Fruit fly (Drosophila melanogaster): ENCODE results near the gene Nfs1.
A peak's percentile ranks its signal among the peaks of the same experiment; 100 is the strongest.

Gene Nfs1

DNA sequence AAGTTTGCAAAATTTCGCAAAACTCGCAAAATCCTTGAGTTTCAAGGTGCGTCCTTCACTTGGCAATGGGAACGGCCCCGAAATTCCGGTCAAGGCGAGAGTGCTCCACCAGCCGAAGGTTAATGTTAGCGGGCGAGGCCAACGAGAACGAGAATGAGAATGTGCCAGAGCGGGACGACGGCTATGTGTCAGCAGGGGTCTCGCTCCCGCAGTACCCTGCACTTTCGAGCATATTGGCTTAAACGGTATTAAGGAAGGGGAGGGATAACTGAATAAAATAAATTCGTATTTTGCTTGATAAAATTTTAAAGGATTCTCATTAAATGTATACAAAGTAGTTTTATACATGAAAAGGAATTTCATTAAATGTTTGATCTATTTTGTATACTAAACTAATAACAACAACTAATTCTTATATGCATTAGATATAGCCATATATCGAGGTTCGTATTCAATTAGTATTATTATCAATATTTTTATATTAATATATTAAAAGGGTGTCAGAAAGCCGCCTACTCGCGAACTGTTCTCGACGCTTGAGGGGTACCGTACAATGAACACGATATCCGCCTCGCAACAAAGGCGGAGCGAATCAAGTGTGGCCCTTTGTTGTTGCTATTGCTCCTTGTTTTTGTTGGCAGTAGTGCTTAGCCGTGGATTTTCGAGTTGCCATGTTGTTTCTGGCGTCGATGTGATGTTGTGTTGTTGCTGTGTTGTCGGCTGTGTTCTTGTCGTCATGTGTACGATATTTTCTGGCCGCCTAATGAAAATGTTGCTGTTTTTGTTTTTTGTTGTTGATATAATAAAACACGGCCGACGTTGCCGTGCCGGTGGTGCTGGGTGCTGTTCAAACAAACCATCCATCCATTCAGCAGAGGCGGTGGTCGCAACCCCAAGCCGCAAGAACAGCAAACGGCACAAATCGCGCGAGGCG, 7.2 kb downstream of the Nfs1 start (continued):
- no peak for TF ChIP-seq inv (GFP tag; IDR thresholded peaks at IDR 0.05; ENCODE audit: partially characterized antibody)
- peak; percentile 63 for TF ChIP-seq CG8089 (GFP tag; optimal IDR thresholded peaks at IDR 0.05)
- TF ChIP-seq Abd-B (GFP tag; optimal IDR thresholded peaks at IDR 0.05) = peak; percentile 94
- peak; percentile 65 to 75 for TF ChIP-seq chif (GFP tag; optimal IDR thresholded peaks at IDR 0.05)
- no peak for TF ChIP-seq ranshi (GFP tag; IDR thresholded peaks at IDR 0.05)
- TF ChIP-seq Dref (GFP tag; IDR thresholded peaks at IDR 0.05) = no peak
- TF ChIP-seq unpg (GFP tag; optimal IDR thresholded peaks at IDR 0.05) = peak; percentile 93
- TF ChIP-seq CG8765 (GFP tag; IDR thresholded peaks at IDR 0.05) = no peak
- TF ChIP-seq prd (optimal IDR thresholded peaks at IDR 0.05) = no peak
- no peak for TF ChIP-seq prd (GFP tag; IDR thresholded peaks at IDR 0.05)
- peak; percentile 80 for TF ChIP-seq CG17568 (GFP tag; optimal IDR thresholded peaks at IDR 0.05)
- TF ChIP-seq pzg (GFP tag; optimal IDR thresholded peaks at IDR 0.05) = no peak
- TF ChIP-seq wor (GFP tag; IDR thresholded peaks at IDR 0.05) = no peak
- TF ChIP-seq CG6791 (GFP tag; IDR thresholded peaks at IDR 0.05; ENCODE audit: partially characterized antibody) = no peak
- no peak for TF ChIP-seq bbx (GFP tag; IDR thresholded peaks at IDR 0.05; ENCODE audit: partially characterized antibody)
- TF ChIP-seq tna (GFP tag; IDR thresholded peaks at IDR 0.05; ENCODE audit: partially characterized antibody) = no peak
- TF ChIP-seq dm (GFP tag; optimal IDR thresholded peaks at IDR 0.05) = peak; percentile 45
- no peak for TF ChIP-seq tll (GFP tag; optimal IDR thresholded peaks at IDR 0.05)
- peak in 1 of 2 experiments; percentile 98 for TF ChIP-seq Eip74EF (GFP tag; optimal IDR thresholded peaks at IDR 0.05)
- TF ChIP-seq CG8478 (optimal IDR thresholded peaks at IDR 0.05) = peak; percentile 52
- peak; percentile 60 for TF ChIP-seq vfl (GFP tag; optimal IDR thresholded peaks at IDR 0.05)
- no peak for TF ChIP-seq klu (GFP tag; IDR thresholded peaks at IDR 0.05)
- no peak for TF ChIP-seq Lhr (GFP tag; optimal IDR thresholded peaks at IDR 0.05)
- TF ChIP-seq Lpt (GFP tag; optimal IDR thresholded peaks at IDR 0.05) = no peak
- no peak for TF ChIP-seq HLH3B (GFP tag; IDR thresholded peaks at IDR 0.05)
- no peak for TF ChIP-seq Dp (GFP tag; optimal IDR thresholded peaks at IDR 0.05)
- peak; percentile 95 for TF ChIP-seq CG33557 (GFP tag; optimal IDR thresholded peaks at IDR 0.05)
- no peak for TF ChIP-seq CG14667 (GFP tag; IDR thresholded peaks at IDR 0.05)
- peak; percentile 92 for TF ChIP-seq twi (tag; optimal IDR thresholded peaks at IDR 0.05)
- TF ChIP-seq CG14441 (GFP tag; IDR thresholded peaks at IDR 0.05) = no peak
- no peak for TF ChIP-seq CG8359 (GFP tag; optimal IDR thresholded peaks at IDR 0.05; ENCODE audit: borderline replicate concordance)
- no peak for TF ChIP-seq tgo (GFP tag; IDR thresholded peaks at IDR 0.05)
- TF ChIP-seq HHEX (GFP tag; optimal IDR thresholded peaks at IDR 0.05) = peak; percentile 93
- TF ChIP-seq CG9215 (GFP tag; IDR thresholded peaks at IDR 0.05) = no peak
- peak; percentile 94 for TF ChIP-seq CG4424 (GFP tag; optimal IDR thresholded peaks at IDR 0.05)
- TF ChIP-seq CG5180 (GFP tag; optimal IDR thresholded peaks at IDR 0.05) = peak; percentile 68
- no peak for TF ChIP-seq Lim3 (GFP tag; IDR thresholded peaks at IDR 0.05)
- peak; percentile 82 for TF ChIP-seq CG12942 (GFP tag; optimal IDR thresholded peaks at IDR 0.05)
- TF ChIP-seq CG9797 (GFP tag; optimal IDR thresholded peaks at IDR 0.05) = peak; percentile 20
- TF ChIP-seq lola (GFP tag; optimal IDR thresholded peaks at IDR 0.05) = peak in 1 of 3 experiments; percentile 98
- peak; percentile 56 for TF ChIP-seq sd (tag; optimal IDR thresholded peaks at IDR 0.05)
- no peak for TF ChIP-seq peb (GFP tag; IDR thresholded peaks at IDR 0.05)
- peak; percentile 3 for TF ChIP-seq crc (GFP tag; optimal IDR thresholded peaks at IDR 0.05)
- peak; percentile 97 for TF ChIP-seq mirr (GFP tag; optimal IDR thresholded peaks at IDR 0.05)
- no peak for TF ChIP-seq CG7745 (tag; optimal IDR thresholded peaks at IDR 0.05)
- TF ChIP-seq kni (GFP tag; optimal IDR thresholded peaks at IDR 0.05) = no peak
- peak; percentile 96 for TF ChIP-seq CG13775 (GFP tag; optimal IDR thresholded peaks at IDR 0.05)
- TF ChIP-seq Nf-YB (GFP tag; optimal IDR thresholded peaks at IDR 0.05) = peak; percentile 88

Data from whole organism, embryonic.